Fruit fly (Drosophila melanogaster): ENCODE measurements around the gene ssp2.

DNA sequence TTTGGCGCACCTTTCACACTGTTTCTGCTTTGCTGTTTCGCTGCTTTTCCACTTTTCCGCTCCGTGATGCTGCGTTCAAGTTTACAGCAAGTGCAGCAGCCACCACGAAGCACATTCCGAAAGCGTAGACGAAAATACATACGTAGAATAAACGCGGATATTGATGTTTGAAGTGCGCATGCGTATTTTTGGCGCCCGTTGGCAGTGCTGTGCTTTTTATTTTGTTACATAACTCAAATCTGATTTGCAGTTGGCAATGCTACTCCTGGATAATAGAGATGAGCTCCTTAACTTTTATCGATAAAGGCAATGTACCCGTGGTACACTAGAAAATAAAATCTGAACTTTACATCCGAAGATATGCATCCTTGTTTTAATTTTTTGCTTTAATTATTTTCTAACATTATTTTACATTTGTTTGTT, 41.7 kb downstream of the ssp2 start:
- TF ChIP-seq CG10274 (GFP tag; optimal IDR thresholded peaks at IDR 0.05) (no peak), insv (GFP tag; optimal IDR thresholded peaks at IDR 0.05) (no peak), CG6854 (GFP tag; optimal IDR thresholded peaks at IDR 0.05) (no peak), CG6654 (GFP tag; optimal IDR thresholded peaks at IDR 0.05) (no peak), dan (GFP tag; IDR thresholded peaks at IDR 0.05) (no peak), Atf6 (GFP tag; IDR thresholded peaks at IDR 0.05) (no peak), HLH4C (GFP tag; IDR thresholded peaks at IDR 0.05; ENCODE audit: partially characterized antibody) (no peak), CG17186 (GFP tag; optimal IDR thresholded peaks at IDR 0.05) (no peak), CG12659 (GFP tag; optimal IDR thresholded peaks at IDR 0.05) (no peak), zf30C (GFP tag; optimal IDR thresholded peaks at IDR 0.05) (no peak), Elba2 (GFP tag; optimal IDR thresholded peaks at IDR 0.05) (no peak), hth (optimal IDR thresholded peaks at IDR 0.05) (no peak), disco-r (GFP tag; optimal IDR thresholded peaks at IDR 0.05) (no peak), tgo (GFP tag; IDR thresholded peaks at IDR 0.05) (0 out of 3 replicates have a peak, but pooled peaks have one; percentile 18)
